Fruit fly (Drosophila melanogaster) whole organism, wandering third instar larva: Measurements from ENCODE around the gene Or30a.

Source experiments
- Abd-B ChIP-seq: fragments of >200 bp; optimal IDR thresholded peaks from 2 replicates; lab custom pipeline; 2017; ENCODE audit warnings: missing biosample characterization, missing genetic modification characterization
- Dfd ChIP-seq: fragments of >200 bp; optimal IDR thresholded peaks from 2 replicates; lab custom pipeline; 2017; ENCODE audit warnings: missing biosample characterization, missing genetic modification characterization
- Dif ChIP-seq: fragments of 200-275, 200-300 bp; sonication (Bioruptor generic); optimal IDR thresholded peaks from 2 replicates; lab custom pipeline; 2018; ENCODE audit warnings: missing biosample characterization, missing genetic modification characterization; ENCODE audit not compliant: partially characterized antibody
- Jra ChIP-seq: sonication (Bioruptor generic); optimal IDR thresholded peaks from 2 replicates; lab custom pipeline; 2016; ENCODE audit warnings: missing biosample characterization, missing genetic modification characterization
- Myc ChIP-seq: fragments of >200 bp; optimal IDR thresholded peaks from 2 replicates; lab custom pipeline; 2017
- Sp1 ChIP-seq: fragments of 200-800 bp; sonication (Bioruptor generic); optimal IDR thresholded peaks from 3 replicates; lab custom pipeline; 2019; ENCODE audit warnings: missing biosample characterization, mild to moderate bottlenecking, missing genetic modification characterization, moderate library complexity
- brk ChIP-seq: fragments of 200-800 bp; sonication (Bioruptor generic); optimal IDR thresholded peaks from 2 replicates; lab custom pipeline; 2016; ENCODE audit warnings: missing biosample characterization, mild to moderate bottlenecking, missing genetic modification characterization
- dl ChIP-seq, 2 experiments: fragments of 175-275, 200-275 bp in 1 of 2; fragments of 200-275 bp in 1 of 2; sonication (Bioruptor generic); optimal IDR thresholded peaks; lab custom pipeline; 2018; ENCODE audit warnings: mild to moderate bottlenecking in 2 of 2, missing biosample characterization in 2 of 2, missing genetic modification characterization in 2 of 2, moderate library complexity in 2 of 2; ENCODE audit not compliant: partially characterized antibody in 2 of 2, insufficient read depth in 1 of 2
- dsf ChIP-seq: sonication (Bioruptor generic); optimal IDR thresholded peaks from 2 replicates; lab custom pipeline; 2016; ENCODE audit warnings: missing biosample characterization, missing genetic modification characterization, borderline replicate concordance
- ey ChIP-seq: fragments of 200-800 bp; sonication (Bioruptor generic); optimal IDR thresholded peaks from 2 replicates; lab custom pipeline; 2016; ENCODE audit warnings: missing biosample characterization, missing genetic modification characterization
- fru ChIP-seq: fragments of 200-800 bp; sonication (Bioruptor generic); optimal IDR thresholded peaks from 3 replicates; lab custom pipeline; 2016; ENCODE audit warnings: missing biosample characterization, mild to moderate bottlenecking, missing genetic modification characterization
- h ChIP-seq: fragments of 200-800 bp; sonication (Bioruptor generic); optimal IDR thresholded peaks from 3 replicates; lab custom pipeline; 2016; ENCODE audit warnings: missing biosample characterization, mild to moderate bottlenecking, missing genetic modification characterization
- psq ChIP-seq: fragments of 200-800 bp; sonication (Bioruptor generic); optimal IDR thresholded peaks from 3 replicates; lab custom pipeline; 2017; ENCODE audit warnings: missing biosample characterization, mild to moderate bottlenecking, missing genetic modification characterization, moderate library complexity
- usp ChIP-seq: fragments of >200 bp; optimal IDR thresholded peaks from 2 replicates; lab custom pipeline; 2017; ENCODE audit warnings: missing biosample characterization, missing genetic modification characterization

DNA sequence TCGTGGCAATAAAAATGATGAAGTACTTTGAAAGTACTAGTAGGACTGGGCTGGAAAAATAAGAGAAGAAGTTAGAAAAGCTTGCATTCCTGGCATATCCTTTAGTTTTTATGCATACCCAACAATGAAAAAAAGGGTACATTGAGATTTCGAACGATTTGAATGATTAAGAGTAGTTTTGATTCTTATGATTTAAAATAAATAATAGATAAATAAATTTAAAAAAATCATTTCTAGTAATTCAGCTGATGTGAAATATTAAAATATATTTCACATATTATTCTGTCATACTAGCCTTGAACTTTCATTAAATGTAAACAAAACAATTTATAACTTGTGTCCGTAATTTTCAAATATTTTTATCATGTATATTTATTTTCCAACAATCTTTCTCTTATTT is 14.4 kb upstream of the Or30a start, which contains the start of gene CG31609:
- TF ChIP-seq psq (GFP tag; lab: Kevin White, UChicago) (no peak), Dfd (no peak), dsf (GFP tag; lab: Kevin White, UChicago) (no peak), ey (GFP tag; lab: Kevin White, UChicago) (no peak), dl (GFP tag; optimal IDR thresholded peaks at IDR 0.05; lab: Kevin White, UChicago; ENCODE audit: insufficient read depth in 1 of 2, partially characterized antibody in 2 of 2) (no peak), h (GFP tag; lab: Kevin White, UChicago) (no peak), Jra (no peak), Myc (no peak), Abd-B (GFP tag; lab: Kevin White, UChicago) (no peak), usp (GFP tag; lab: Kevin White, UChicago) (no peak), fru (GFP tag; lab: Kevin White, UChicago) (no peak), brk (GFP tag; lab: Kevin White, UChicago) (no peak), Sp1 (GFP tag; lab: Kevin White, UChicago) (no peak), Dif (GFP tag; lab: Kevin White, UChicago) (no peak)
